Fruit fly (Drosophila melanogaster) whole organism, embryonic: ENCODE measurements around the gene mld.

Experiments used
- Atf-2 ChIP-seq: fragments of 200-800 bp; sonication (Bioruptor generic); optimal IDR thresholded peaks from 2 replicates; lab custom pipeline; 2016; ENCODE audit warnings: missing biosample characterization, missing genetic modification characterization
- Awh ChIP-seq: fragments of 200-800 bp; sonication (Bioruptor generic); IDR thresholded peaks from 2 replicates; pipeline ENCODE4, ENCODE4 v1.3.6; 2022; ENCODE audit warnings: missing biosample characterization, missing genetic modification characterization
- B-H2 ChIP-seq: fragments of 200-800 bp; sonication (Bioruptor generic); optimal IDR thresholded peaks from 2 replicates; lab custom pipeline; 2018; ENCODE audit warnings: missing biosample characterization, mild to moderate bottlenecking, missing genetic modification characterization
- CG10147 ChIP-seq: fragments of 200-800 bp; sonication (Bioruptor generic); optimal IDR thresholded peaks from 2 replicates; lab custom pipeline; 2019; ENCODE audit warnings: missing biosample characterization, mild to moderate bottlenecking, missing genetic modification characterization, moderate library complexity
- CG10321 ChIP-seq: fragments of 200-800 bp; sonication (Bioruptor generic); IDR thresholded peaks from 2 replicates; pipeline ENCODE4 v1.3.6; 2022; ENCODE audit warnings: missing biosample characterization, missing genetic modification characterization
- CG11695 ChIP-seq: fragments of 200-800 bp; sonication (Bioruptor generic); IDR thresholded peaks from 3 replicates; pipeline ENCODE4 v1.3.6; 2022; ENCODE audit warnings: missing biosample characterization, missing genetic modification characterization
- CG15696 ChIP-seq: fragments of 200-800 bp; sonication (Bioruptor generic); optimal IDR thresholded peaks from 2 replicates; lab custom pipeline; 2019; ENCODE audit warnings: missing biosample characterization, mild to moderate bottlenecking, missing genetic modification characterization, moderate library complexity
- CG1602 ChIP-seq: fragments of 200-800 bp; sonication (Bioruptor generic); optimal IDR thresholded peaks from 3 replicates; lab custom pipeline; 2016; ENCODE audit warnings: missing biosample characterization, missing genetic modification characterization
- CG17568 ChIP-seq: fragments of 200-800 bp; sonication (Bioruptor generic); optimal IDR thresholded peaks from 2 replicates; lab custom pipeline; 2018; ENCODE audit warnings: missing biosample characterization, mild to moderate bottlenecking, missing genetic modification characterization, moderate library complexity
- CG18599 ChIP-seq: fragments of 200-800 bp; sonication (Bioruptor generic); optimal IDR thresholded peaks from 3 replicates; lab custom pipeline; 2017; ENCODE audit warnings: missing biosample characterization, missing genetic modification characterization, mild to moderate bottlenecking, moderate library complexity, missing genetic modification reagents
- CG2120 ChIP-seq: fragments of 200-800 bp; sonication (Bioruptor generic); optimal IDR thresholded peaks from 3 replicates; lab custom pipeline; 2016; ENCODE audit warnings: missing biosample characterization, missing genetic modification characterization
- CG30403 ChIP-seq: fragments of 200-800 bp; sonication (Bioruptor generic); optimal IDR thresholded peaks from 3 replicates; lab custom pipeline; 2016; ENCODE audit warnings: missing biosample characterization, missing genetic modification characterization
- CG3407 ChIP-seq: fragments of 200-800 bp; sonication (Bioruptor generic); optimal IDR thresholded peaks from 2 replicates; lab custom pipeline; 2018; ENCODE audit warnings: missing biosample characterization, mild to moderate bottlenecking, missing genetic modification characterization
- CG34376 ChIP-seq: fragments of 200-800 bp; sonication (Bioruptor generic); optimal IDR thresholded peaks from 2 replicates; lab custom pipeline; 2018; ENCODE audit warnings: missing biosample characterization, mild to moderate bottlenecking, missing genetic modification characterization
- CG4404 ChIP-seq: fragments of 200-800 bp; sonication (Bioruptor generic); IDR thresholded peaks from 2 replicates; pipeline ENCODE4 v1.3.6; 2022; ENCODE audit warnings: missing biosample characterization, missing genetic modification characterization
- CG5245 ChIP-seq: fragments of 200-800 bp; sonication (Bioruptor generic); optimal IDR thresholded peaks from 3 replicates; lab custom pipeline; 2016; ENCODE audit warnings: missing biosample characterization, missing genetic modification characterization
- CG6254 ChIP-seq: fragments of 200-800 bp; sonication (Bioruptor generic); optimal IDR thresholded peaks from 3 replicates; lab custom pipeline; 2017; ENCODE audit warnings: mild to moderate bottlenecking, missing biosample characterization, missing genetic modification reagents, missing genetic modification characterization
- Dip2 ChIP-seq: fragments of 200-800 bp; sonication (Bioruptor generic); IDR thresholded peaks from 2 replicates; pipeline ENCODE4 v1.3.6; 2022; ENCODE audit warnings: missing biosample characterization, missing genetic modification characterization
- Dp ChIP-seq: fragments of 200-800 bp; sonication (Bioruptor generic); optimal IDR thresholded peaks from 2 replicates; lab custom pipeline; 2018; ENCODE audit warnings: missing biosample characterization, mild to moderate bottlenecking, missing genetic modification characterization, moderate library complexity
- Eip74EF ChIP-seq, 2 experiments: fragments of 200-800 bp in 1 of 2; fragments of >200 bp in 1 of 2; sonication (Bioruptor generic) in 1 of 2; optimal IDR thresholded peaks; 2 replicates each; lab custom pipeline; 2017 to 2019; ENCODE audit warnings: missing biosample characterization in 2 of 2, missing genetic modification characterization in 2 of 2, mild to moderate bottlenecking in 1 of 2, moderate library complexity in 1 of 2
- Ets97D ChIP-seq: fragments of 200-800 bp; sonication (Bioruptor generic); optimal IDR thresholded peaks from 3 replicates; lab custom pipeline; 2016; ENCODE audit warnings: missing biosample characterization, missing genetic modification characterization
- Hand ChIP-seq: fragments of 200-800 bp; sonication (Bioruptor generic); optimal IDR thresholded peaks from 2 replicates; lab custom pipeline; 2017; ENCODE audit warnings: mild to moderate bottlenecking, missing biosample characterization, missing genetic modification reagents, missing genetic modification characterization
- Lhr ChIP-seq: fragments of 200-800 bp; sonication (Bioruptor generic); optimal IDR thresholded peaks from 3 replicates; lab custom pipeline; 2017; ENCODE audit warnings: mild to moderate bottlenecking, missing biosample characterization, missing genetic modification reagents, missing genetic modification characterization
- Med ChIP-seq: fragments of 200-800 bp; sonication (Bioruptor generic); peaks from one replicate; lab custom pipeline; 2016; ENCODE audit warnings: missing biosample characterization, missing genetic modification characterization, mild to moderate bottlenecking, inconsistent platforms, moderate library complexity
- Nf-YC ChIP-seq: fragments of 200-800 bp; optimal IDR thresholded peaks from 3 replicates; lab custom pipeline; 2019; ENCODE audit warnings: missing biosample characterization, mild to moderate bottlenecking, missing genetic modification characterization, moderate library complexity
- Rfx ChIP-seq: fragments of 200-800 bp; sonication (Bioruptor generic); IDR thresholded peaks from 2 replicates; pipeline ENCODE4 v1.3.6; 2022; ENCODE audit warnings: missing biosample characterization, missing genetic modification characterization
- Ssrp ChIP-seq: fragments of 200-800 bp; sonication (Bioruptor generic); optimal IDR thresholded peaks from 2 replicates; lab custom pipeline; 2018; ENCODE audit warnings: missing biosample characterization, mild to moderate bottlenecking, missing genetic modification characterization, moderate library complexity
- abd-A ChIP-seq: fragments of 200-800 bp; sonication (Bioruptor generic); optimal IDR thresholded peaks from 3 replicates; lab custom pipeline; 2019; ENCODE audit warnings: missing biosample characterization, mild to moderate bottlenecking, missing genetic modification characterization, moderate library complexity
- ac ChIP-seq: fragments of 200-800 bp; sonication (Bioruptor generic); optimal IDR thresholded peaks from 3 replicates; lab custom pipeline; 2017; ENCODE audit warnings: missing biosample characterization, mild to moderate bottlenecking, missing genetic modification characterization
- al ChIP-seq: fragments of 200-800 bp; sonication (Bioruptor generic); IDR thresholded peaks from 2 replicates; pipeline ENCODE4 v1.3.6; 2022; ENCODE audit warnings: missing biosample characterization, missing genetic modification characterization
- ato ChIP-seq: fragments of 200-800 bp; sonication (Bioruptor generic); IDR thresholded peaks from 2 replicates; pipeline ENCODE4 v1.3.6; 2022; ENCODE audit warnings: missing biosample characterization, missing genetic modification characterization; ENCODE audit not compliant: partially characterized antibody
- cg ChIP-seq: fragments of 200-800 bp; sonication (Bioruptor generic); optimal IDR thresholded peaks from 3 replicates; lab custom pipeline; 2019; ENCODE audit warnings: missing biosample characterization, mild to moderate bottlenecking, missing genetic modification characterization, moderate library complexity
- ci ChIP-seq: fragments of 200-800 bp; sonication (Bioruptor generic); IDR thresholded peaks from 3 replicates; pipeline ENCODE4 v1.3.6; 2022; ENCODE audit warnings: missing biosample characterization, missing genetic modification characterization
- disco-r ChIP-seq: fragments of 200-800 bp; sonication (Bioruptor generic); optimal IDR thresholded peaks from 2 replicates; lab custom pipeline; 2016; ENCODE audit warnings: missing biosample characterization, missing genetic modification characterization
- fd96Cb ChIP-seq: fragments of 200-800 bp; sonication (Bioruptor generic); optimal IDR thresholded peaks from 2 replicates; lab custom pipeline; 2018; ENCODE audit warnings: missing biosample characterization, mild to moderate bottlenecking, missing genetic modification characterization, moderate library complexity
- gcm ChIP-seq: fragments of 200-800 bp; sonication (Bioruptor generic); optimal IDR thresholded peaks from 2 replicates; lab custom pipeline; 2019; ENCODE audit warnings: missing biosample characterization, mild to moderate bottlenecking, missing genetic modification characterization, moderate library complexity
- grau ChIP-seq: fragments of 200-800 bp; optimal IDR thresholded peaks from 3 replicates; lab custom pipeline; 2019; ENCODE audit warnings: missing biosample characterization, mild to moderate bottlenecking, missing genetic modification characterization, moderate library complexity
- lilli ChIP-seq: fragments of 200-800 bp; sonication (Bioruptor generic); optimal IDR thresholded peaks from 3 replicates; lab custom pipeline; 2016; ENCODE audit warnings: missing biosample characterization, missing genetic modification characterization
- otp ChIP-seq: fragments of 200-800 bp; sonication (Bioruptor generic); IDR thresholded peaks from 3 replicates; pipeline ENCODE4, ENCODE4 v1.3.6; 2022; ENCODE audit warnings: missing biosample characterization, missing genetic modification characterization
- pb ChIP-seq: fragments of 200-800 bp; sonication (Bioruptor generic); optimal IDR thresholded peaks from 3 replicates; lab custom pipeline; 2016; ENCODE audit warnings: missing biosample characterization, missing genetic modification characterization
- salm ChIP-seq: fragments of 200-800 bp; sonication (Bioruptor generic); optimal IDR thresholded peaks from 2 replicates; lab custom pipeline; 2018; ENCODE audit warnings: missing biosample characterization, mild to moderate bottlenecking, missing genetic modification characterization
- sc ChIP-seq, 3 experiments: fragments of >200 bp in 2 of 3; fragments of 200-800 bp in 1 of 3; sonication (Bioruptor generic) in 1 of 3; optimal IDR thresholded peaks; 2 replicates in 2 of 3; 3 replicates in 1 of 3; lab custom pipeline; 2017; ENCODE audit warnings: mild to moderate bottlenecking in 1 of 3, missing biosample characterization in 1 of 3, missing genetic modification characterization in 1 of 3, missing genetic modification reagents in 1 of 3
- shn ChIP-seq: fragments of 200-800 bp; sonication (Bioruptor generic); optimal IDR thresholded peaks from 3 replicates; lab custom pipeline; 2016; ENCODE audit warnings: missing biosample characterization, missing genetic modification characterization
- slbo ChIP-seq: fragments of 200-800 bp; sonication (Bioruptor generic); IDR thresholded peaks from 2 replicates; pipeline ENCODE4 v1.3.6; 2022; ENCODE audit warnings: missing biosample characterization, missing genetic modification characterization
- sug ChIP-seq: fragments of 200-800 bp; optimal IDR thresholded peaks from 2 replicates; lab custom pipeline; 2019; ENCODE audit warnings: missing biosample characterization, mild to moderate bottlenecking, missing genetic modification characterization, moderate library complexity
- zfh2 ChIP-seq: fragments of 200-800 bp; sonication (Bioruptor generic); optimal IDR thresholded peaks from 2 replicates; lab custom pipeline; 2016; ENCODE audit warnings: missing biosample characterization, missing genetic modification characterization

mld gene

DNA sequence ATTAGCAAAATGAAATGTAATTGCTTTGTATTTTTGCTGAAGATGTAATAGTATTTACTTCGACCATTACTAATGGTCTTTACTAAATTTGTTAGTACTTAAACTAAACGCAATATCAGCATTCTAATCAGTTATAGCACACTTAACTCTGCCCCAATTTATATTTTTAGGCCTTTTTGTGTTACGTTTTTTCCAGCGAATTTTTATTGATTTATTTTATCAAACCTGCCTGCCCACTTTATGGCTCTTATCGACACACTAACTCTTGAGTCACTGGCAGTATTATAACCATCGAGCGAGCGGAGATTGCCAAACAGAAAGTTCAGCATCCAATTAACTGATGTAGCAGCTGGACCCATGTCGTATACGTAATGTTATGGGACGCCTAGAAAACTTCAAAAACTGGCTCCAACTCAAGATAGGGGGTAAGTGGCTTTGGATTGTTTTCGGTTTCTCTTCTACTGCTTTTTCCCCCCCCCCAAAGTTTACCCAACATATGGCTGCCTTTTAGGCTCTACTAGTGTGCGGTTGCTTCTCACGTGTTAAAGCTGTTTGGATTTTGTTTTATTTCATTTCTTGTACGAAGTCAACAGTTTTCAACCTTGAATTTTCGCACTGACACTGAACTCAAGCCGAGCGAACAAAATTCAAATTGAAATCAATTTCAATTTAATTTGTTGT, 15.6 kb upstream of the mld start (continued):
- TF ChIP-seq salm (tag; lab: Kevin White, UChicago) (no peak), CG34376 (peak; percentile 13), CG15696 (tag; lab: Kevin White, UChicago) (no peak), B-H2 (GFP tag; lab: Kevin White, UChicago) (peak; percentile 19), otp (0 out of 3 replicates have a peak, but pooled peaks have one; percentile 26), CG10147 (GFP tag; lab: Kevin White, UChicago) (peak; percentile 7), CG6254 (GFP tag; lab: Kevin White, UChicago) (peak; percentile 7), CG11695 (no peak), sug (tag; lab: Kevin White, UChicago) (peak; percentile 46), Eip74EF (GFP tag; optimal IDR thresholded peaks at IDR 0.05; lab: Kevin White, UChicago) (no peak), abd-A (tag; lab: Kevin White, UChicago) (peak; percentile 68), fd96Cb (tag; lab: Kevin White, UChicago) (no peak), gcm (GFP tag; lab: Kevin White, UChicago) (no peak), Atf-2 (no peak), Hand (GFP tag; lab: Kevin White, UChicago) (no peak), Awh (peak; percentile 75)

DNA sequence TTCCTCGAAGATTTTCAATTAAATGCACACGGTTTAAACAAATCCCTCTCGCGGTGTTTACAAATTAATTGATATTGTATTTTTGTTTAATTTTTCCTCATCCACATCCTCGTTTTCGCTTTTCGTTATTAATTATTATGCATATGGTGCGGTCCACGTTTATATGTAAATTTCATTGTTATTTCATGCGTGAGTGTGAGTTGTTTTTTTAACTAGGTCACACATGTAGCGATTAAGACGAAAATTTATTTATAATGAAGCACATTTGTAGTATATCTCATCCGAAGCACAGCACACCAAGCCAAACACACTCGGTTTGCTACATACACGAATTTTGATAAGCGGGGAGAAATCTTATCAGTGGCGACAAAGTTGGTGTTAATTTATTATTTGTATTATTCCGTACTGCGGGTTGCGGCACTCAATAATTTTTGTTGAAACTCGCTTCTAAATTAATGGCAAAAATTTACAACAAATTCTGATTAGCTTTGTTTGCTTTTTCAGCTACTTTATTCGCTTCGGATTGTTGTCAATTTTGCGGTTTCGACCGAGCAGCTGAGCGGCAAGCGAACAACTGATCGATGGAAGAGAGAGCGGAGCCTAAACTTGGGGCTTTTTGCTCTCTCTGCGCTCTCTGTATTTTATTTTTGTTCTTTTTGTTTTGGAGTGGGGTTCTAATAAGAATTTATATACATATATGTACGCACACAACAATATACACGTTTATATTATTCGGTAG, 13.9 kb upstream of the mld start:
- TF ChIP-seq Hand (GFP tag; lab: Kevin White, UChicago) (no peak), Dp (no peak), Ets97D (GFP tag; lab: Kevin White, UChicago) (no peak), shn (no peak), al (GFP tag; lab: Robert Waterston, UW) (no peak), CG18599 (GFP tag; lab: Kevin White, UChicago) (no peak), Med (GFP tag; lab: Kevin White, UChicago) (peak; percentile 77), CG4404 (no peak), Lhr (GFP tag; lab: Kevin White, UChicago) (no peak), CG10321 (GFP tag; lab: Robert Waterston, UW) (no peak), CG3407 (no peak), CG1602 (GFP tag; lab: Kevin White, UChicago) (no peak), CG11695 (no peak), CG2120 (no peak), pb (GFP tag; lab: Kevin White, UChicago) (no peak), zfh2 (GFP tag; lab: Kevin White, UChicago) (no peak), slbo (GFP tag; lab: Robert Waterston, UW) (peak; percentile 20; the same call in 1 of the 2 replicates), CG30403 (no peak), Dip2 (no peak), disco-r (GFP tag; lab: Kevin White, UChicago) (no peak), grau (no peak), CG5245 (GFP tag; lab: Kevin White, UChicago) (no peak), Rfx (GFP tag; lab: Robert Waterston, UW) (peak; percentile 27; the same call in 1 of the 2 replicates), cg (GFP tag; lab: Kevin White, UChicago) (peak; percentile 15), ac (GFP tag; lab: Kevin White, UChicago) (no peak), CG15696 (tag; lab: Kevin White, UChicago) (no peak), Ssrp (tag; lab: Kevin White, UChicago) (no peak), CG17568 (GFP tag; lab: Kevin White, UChicago) (no peak), ato (no peak), lilli (GFP tag; lab: Kevin White, UChicago) (no peak), Nf-YC (tag; lab: Kevin White, UChicago) (no peak), ci (GFP tag; lab: Robert Waterston, UW) (0 out of 3 replicates have a peak, but pooled peaks have one; percentile 22), sc (optimal IDR thresholded peaks at IDR 0.05; lab: Kevin White, UChicago) (no peak), sc (GFP tag; optimal IDR thresholded peaks at IDR 0.05; lab: Kevin White, UChicago) (no peak)
